Fruit fly (Drosophila melanogaster): ENCODE measurements around the gene hzg.

The hzg gene

DNA sequence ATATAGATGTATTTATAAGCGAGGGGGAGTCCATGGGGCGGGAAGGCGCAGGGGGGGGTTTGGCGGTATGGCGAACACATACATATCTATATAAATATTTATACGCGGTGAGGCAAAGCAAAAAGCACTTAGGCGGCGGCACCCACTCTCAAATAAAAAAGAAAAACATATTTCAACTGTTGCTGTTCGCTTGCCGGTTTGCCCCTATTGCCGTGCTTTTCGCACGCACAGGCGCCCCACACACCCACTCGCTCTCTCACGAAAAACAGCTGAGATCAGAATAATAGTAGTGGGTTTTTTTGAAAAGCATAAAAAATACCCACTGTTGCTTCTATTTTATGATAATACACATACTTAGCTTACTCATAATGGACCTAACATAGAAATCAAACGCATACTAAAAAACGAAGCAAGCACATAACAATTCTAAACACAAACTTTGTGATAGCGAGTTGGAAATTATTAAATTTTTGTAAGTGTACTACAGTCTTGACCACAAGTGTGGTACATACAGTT, 3.3 kb downstream of the hzg start (continued):
- TF ChIP-seq Dip2 (GFP tag; IDR thresholded peaks at IDR 0.05) = no peak
- no peak for TF ChIP-seq ac (GFP tag; optimal IDR thresholded peaks at IDR 0.05)
- peak; percentile 50; the same call in 1 of the 2 replicates for TF ChIP-seq CG31224 (GFP tag; IDR thresholded peaks at IDR 0.05)
- no peak for TF ChIP-seq MESR4 (GFP tag; optimal IDR thresholded peaks at IDR 0.05)
- peak; percentile 22 for TF ChIP-seq Asciz (GFP tag; optimal IDR thresholded peaks at IDR 0.05)
- TF ChIP-seq CG11093 (GFP tag; IDR thresholded peaks at IDR 0.05) = 0 out of 3 replicates have a peak, but pooled peaks have one; percentile 63
- TF ChIP-seq CG10321 (GFP tag; IDR thresholded peaks at IDR 0.05) = peak; percentile 33; the same call in 1 of the 2 replicates
- TF ChIP-seq NfI (GFP tag; optimal IDR thresholded peaks at IDR 0.05) = peak; percentile 84
- TF ChIP-seq CG4328 (GFP tag; optimal IDR thresholded peaks at IDR 0.05) = peak; percentile 67
- peak; percentile 26 for TF ChIP-seq CG15601 (tag; optimal IDR thresholded peaks at IDR 0.05)
- TF ChIP-seq HmgD (GFP tag; optimal IDR thresholded peaks at IDR 0.05) = peak; percentile 72
- TF ChIP-seq bsh (GFP tag; optimal IDR thresholded peaks at IDR 0.05) = peak in 1 of 2 experiments; percentile 35
- TF ChIP-seq bcd (GFP tag; optimal IDR thresholded peaks at IDR 0.05) = peak; percentile 84
- TF ChIP-seq croc (GFP tag; conservative IDR thresholded peaks at IDR 0.05) = no peak
- TF ChIP-seq Hr51 (GFP tag; optimal IDR thresholded peaks at IDR 0.05) = peak; percentile 65 to 85
- peak; percentile 68 for TF ChIP-seq Ada2b (GFP tag; IDR thresholded peaks at IDR 0.05)
- TF ChIP-seq CG17359 (tag; optimal IDR thresholded peaks at IDR 0.05) = peak; percentile 75
- peak; percentile 68 for TF ChIP-seq CG12219 (GFP tag; optimal IDR thresholded peaks at IDR 0.05)
- TF ChIP-seq Dfd (GFP tag; optimal IDR thresholded peaks at IDR 0.05) = no peak
- peak; percentile 10 for TF ChIP-seq CG10979 (tag; optimal IDR thresholded peaks at IDR 0.05)
- no peak for TF ChIP-seq Elba2 (GFP tag; optimal IDR thresholded peaks at IDR 0.05)
- TF ChIP-seq CG2889 (GFP tag; IDR thresholded peaks at IDR 0.05) = peak; percentile 52; the same call in 1 of the 3 replicates
- peak; percentile 34 for TF ChIP-seq D19A (tag; optimal IDR thresholded peaks at IDR 0.05)
- TF ChIP-seq exex (tag; optimal IDR thresholded peaks at IDR 0.05) = peak; percentile 63
- TF ChIP-seq Aef1 (GFP tag; IDR thresholded peaks at IDR 0.05) = peak; percentile 58
- no peak for TF ChIP-seq unc-4 (GFP tag; IDR thresholded peaks at IDR 0.05; ENCODE audit: partially characterized antibody)
- no peak for TF ChIP-seq CG10431 (GFP tag; optimal IDR thresholded peaks at IDR 0.05)
- TF ChIP-seq chinmo (GFP tag; IDR thresholded peaks at IDR 0.05; ENCODE audit: partially characterized antibody) = peak; percentile 75; the same call in 1 of the 4 replicates
- peak; percentile 54 for TF ChIP-seq NC2β (GFP tag; optimal IDR thresholded peaks at IDR 0.05)
- TF ChIP-seq schlank (tag; optimal IDR thresholded peaks at IDR 0.05) = peak; percentile 79
- no peak for TF ChIP-seq CG8765 (GFP tag; IDR thresholded peaks at IDR 0.05)
- no peak for TF ChIP-seq CG16813 (GFP tag; IDR thresholded peaks at IDR 0.05; ENCODE audit: partially characterized antibody)
- peak; percentile 48 for TF ChIP-seq Hey (tag; optimal IDR thresholded peaks at IDR 0.05)
- TF ChIP-seq CG17186 (GFP tag; optimal IDR thresholded peaks at IDR 0.05) = no peak
- TF ChIP-seq twi (tag; optimal IDR thresholded peaks at IDR 0.05) = peak; percentile 14
- TF ChIP-seq NC2α (GFP tag; optimal IDR thresholded peaks at IDR 0.05) = no peak
- no peak for TF ChIP-seq wor (GFP tag; IDR thresholded peaks at IDR 0.05)
- TF ChIP-seq Taf1 (GFP tag; IDR thresholded peaks at IDR 0.05) = 0 out of 2 replicates have a peak, but pooled peaks have one; percentile 20
- TF ChIP-seq inv (GFP tag; IDR thresholded peaks at IDR 0.05; ENCODE audit: partially characterized antibody) = no peak
- peak; percentile 74 for TF ChIP-seq tx (GFP tag; optimal IDR thresholded peaks at IDR 0.05)
- no peak for TF ChIP-seq Dll (GFP tag; IDR thresholded peaks at IDR 0.05; ENCODE audit: partially characterized antibody)
- TF ChIP-seq CG30020 (tag; optimal IDR thresholded peaks at IDR 0.05) = no peak
- TF ChIP-seq lov (optimal IDR thresholded peaks at IDR 0.05) = no peak
- TF ChIP-seq lov (GFP tag; IDR thresholded peaks at IDR 0.05) = no peak
- no peak for TF ChIP-seq ci (GFP tag; IDR thresholded peaks at IDR 0.05)
- peak; percentile 71 for TF ChIP-seq gcm (GFP tag; optimal IDR thresholded peaks at IDR 0.05)
- TF ChIP-seq Atf-2 (GFP tag; optimal IDR thresholded peaks at IDR 0.05) = peak; percentile 68
- TF ChIP-seq CG8089 (GFP tag; optimal IDR thresholded peaks at IDR 0.05) = peak; percentile 7
- TF ChIP-seq sug (tag; optimal IDR thresholded peaks at IDR 0.05) = peak; percentile 86
- TF ChIP-seq CG17829 (tag; optimal IDR thresholded peaks at IDR 0.05) = peak; percentile 59
